Worm (Caenorhabditis elegans) whole organism, young adult: ENCODE measurements around the gene Y43C5B.3.

Experiments
- F37B4.10 ChIP-seq: fragments of 200-800 bp; sonication (Bioruptor generic); IDR thresholded peaks from 2 replicates; pipeline ENCODE4 v1.3.6; 2022; ENCODE audit warnings: missing genetic modification characterization, missing compliant biosample characterization
- Y67H2A.10 ChIP-seq: fragments of 200-800 bp; sonication (Bioruptor generic); conservative IDR thresholded peaks from 2 replicates; pipeline ENCODE4 v1.3.6; 2022; ENCODE audit warnings: missing genetic modification reagents, missing genetic modification characterization, missing compliant biosample characterization
- ZK185.1 ChIP-seq: sonication (generic microtip); optimal IDR thresholded peaks from 2 replicates; lab custom pipeline; 2016; ENCODE audit warnings: mild to moderate bottlenecking, missing genetic modification characterization, missing compliant biosample characterization; ENCODE audit not compliant: poor library complexity, severe bottlenecking
- ama-1 ChIP-seq, 3 experiments: fragments of 150-350 bp in 1 of 3; sonication (generic microtip) in 2 of 3; optimal IDR thresholded peaks; 2 replicates each; lab custom pipeline; 2014 to 2018; ENCODE audit warnings: missing biosample characterization in 2 of 3, missing genetic modification characterization in 2 of 3, missing genetic modification reagents in 2 of 3
- dpff-1 ChIP-seq: sonication (generic microtip); optimal IDR thresholded peaks from 2 replicates; lab custom pipeline; 2017; ENCODE audit warnings: mild to moderate bottlenecking, missing genetic modification characterization, missing compliant biosample characterization
- dpl-1 ChIP-seq: fragments of 150-350 bp; optimal IDR thresholded peaks from 2 replicates; lab custom pipeline; 2014; ENCODE audit warnings: missing biosample characterization, missing genetic modification reagents, missing genetic modification characterization
- egl-44 ChIP-seq: fragments of 200-800 bp; sonication (Bioruptor generic); IDR thresholded peaks from 2 replicates; pipeline ENCODE4 v1.3.6; 2022; ENCODE audit warnings: missing genetic modification reagents, missing genetic modification characterization, missing compliant biosample characterization
- lin-26 ChIP-seq: fragments of 200-800 bp; sonication (Bioruptor generic); IDR thresholded peaks from 2 replicates; pipeline ENCODE4 v1.3.6; 2022; ENCODE audit warnings: missing genetic modification reagents, missing genetic modification characterization, missing compliant biosample characterization
- sptf-2 ChIP-seq: fragments of 200-800 bp; sonication (Bioruptor generic); optimal IDR thresholded peaks from 2 replicates; lab custom pipeline; 2018; ENCODE audit warnings: mild to moderate bottlenecking, missing genetic modification characterization, missing compliant biosample characterization

- TF ChIP-seq ama-1 (optimal IDR thresholded peaks at IDR 0.05; lab: Kevin White, UChicago) (no peak), ama-1 (GFP tag; optimal IDR thresholded peaks at IDR 0.05; lab: Kevin White, UChicago) (no peak), lin-26 (GFP tag; lab: Robert Waterston, UW) (no peak), Y67H2A.10 (GFP tag; lab: Robert Waterston, UW) (no peak), sptf-2 (no peak), ZK185.1 (tag; lab: Kevin White, UChicago) (no peak), dpff-1 (tag; lab: Kevin White, UChicago) (no peak), egl-44 (GFP tag; lab: Robert Waterston, UW) (no peak), dpl-1 (GFP tag; lab: Kevin White, UChicago) (no peak), F37B4.10 (GFP tag; lab: Robert Waterston, UW) (no peak)
Measured at ce11 chrIV:10342361-10342706, 8.1 kb upstream of the Y43C5B.3 start.
